Worm (Caenorhabditis elegans): ENCODE results near the gene C07D8.6.

C07D8.6 gene

ce11 chrX:7316485-7317391 lies 24.6 kb upstream of the C07D8.6 start, which contains the start of the genes spp-2 and spp-6:
Gene spp-2, minus strand, starts transcription at chrX:7316818.
Gene spp-6, plus strand, starts transcription at chrX:7317341.
- no peak for TF ChIP-seq die-1 (tag; optimal IDR thresholded peaks at IDR 0.05)
- TF ChIP-seq F52B5.7 (tag; optimal IDR thresholded peaks at IDR 0.05), result no peak
- peak; percentile 24 for TF ChIP-seq lin-54 (GFP tag; optimal IDR thresholded peaks at IDR 0.05)
- TF ChIP-seq F37B4.10 (GFP tag; IDR thresholded peaks at IDR 0.05), result no peak
- 0 out of 2 replicates have a peak, but pooled peaks have one; percentile 24 for TF ChIP-seq cebp-2 (GFP tag; IDR thresholded peaks at IDR 0.05)
- TF ChIP-seq nfya-1 (tag; optimal IDR thresholded peaks at IDR 0.05; ENCODE audit: borderline replicate concordance, insufficient read depth), result no peak
- no peak for TF ChIP-seq lir-1 (GFP tag; conservative IDR thresholded peaks at IDR 0.05)
- TF ChIP-seq cebp-1 (GFP tag; IDR thresholded peaks at IDR 0.05), result no peak
- peak; percentile 24 for TF ChIP-seq cebp-1 (tag; optimal IDR thresholded peaks at IDR 0.05)
- no peak for TF ChIP-seq tlf-1 (GFP tag; optimal IDR thresholded peaks at IDR 0.05)
- 0 out of 2 replicates have a peak, but pooled peaks have one; percentile 21 for TF ChIP-seq egl-44 (GFP tag; IDR thresholded peaks at IDR 0.05)
- no peak for TF ChIP-seq Y53F4B.3 (GFP tag; IDR thresholded peaks at IDR 0.05)
- no peak for TF ChIP-seq Y56A3A.18 (GFP tag; IDR thresholded peaks at IDR 0.05)
- TF ChIP-seq hrde-1 (tag; optimal IDR thresholded peaks at IDR 0.05; ENCODE audit: borderline replicate concordance), result no peak
- TF ChIP-seq madf-6 (GFP tag; IDR thresholded peaks at IDR 0.05), result no peak
- TF ChIP-seq ztf-6 (GFP tag; IDR thresholded peaks at IDR 0.05), result no peak
- TF ChIP-seq bed-2 (GFP tag; IDR thresholded peaks at IDR 0.05), result no peak
- TF ChIP-seq ztf-3 (GFP tag; optimal IDR thresholded peaks at IDR 0.05), result no peak
- TF ChIP-seq ZK185.1 (tag; optimal IDR thresholded peaks at IDR 0.05; ENCODE audit: poor library complexity, severe bottlenecking), result peak; percentile 3
- TF ChIP-seq Y95B8A.8 (GFP tag; IDR thresholded peaks at IDR 0.05), result no peak
- TF ChIP-seq mcd-1 (GFP tag; IDR thresholded peaks at IDR 0.05), result 0 out of 2 replicates have a peak, but pooled peaks have one; percentile 16
- TF ChIP-seq hmg-1.2 (GFP tag; IDR thresholded peaks at IDR 0.05), result 0 out of 2 replicates have a peak, but pooled peaks have one; percentile 6
- TF ChIP-seq sptf-2 (GFP tag; optimal IDR thresholded peaks at IDR 0.05), result no peak
- no peak for TF ChIP-seq lin-26 (GFP tag; IDR thresholded peaks at IDR 0.05)
- TF ChIP-seq nhr-80 (tag; optimal IDR thresholded peaks at IDR 0.05), result peak; percentile 74
- no peak for TF ChIP-seq dpl-1 (GFP tag; optimal IDR thresholded peaks at IDR 0.05)
- TF ChIP-seq atf-7 (tag; optimal IDR thresholded peaks at IDR 0.05), result peak; percentile 49
- peak; percentile 79 for TF ChIP-seq Y53G8AR.9 (GFP tag; conservative IDR thresholded peaks at IDR 0.05)
- TF ChIP-seq F49E8.2 (tag; optimal IDR thresholded peaks at IDR 0.05; ENCODE audit: insufficient read depth), result no peak
- peak; percentile 35; the same call in 1 of the 2 replicates for TF ChIP-seq B0336.3 (GFP tag; IDR thresholded peaks at IDR 0.05)
- peak; percentile 80 for TF ChIP-seq nfyb-1 (GFP tag; IDR thresholded peaks at IDR 0.05)
- no peak for TF ChIP-seq mel-28 (tag; optimal IDR thresholded peaks at IDR 0.05; ENCODE audit: borderline replicate concordance)
- no peak for TF ChIP-seq attf-3 (GFP tag; conservative IDR thresholded peaks at IDR 0.05)

ce11 chrX:7318639-7319038 lies 22.7 kb upstream of the C07D8.6 start, which contains the start of gene spp-4:
Gene spp-4, minus strand, starts transcription at chrX:7318756.
- TF ChIP-seq F33H1.4 (GFP tag; IDR thresholded peaks at IDR 0.05), result no peak
- no peak for TF ChIP-seq F57A8.1 (GFP tag; optimal IDR thresholded peaks at IDR 0.05)
- TF ChIP-seq madf-3 (GFP tag; IDR thresholded peaks at IDR 0.05), result no peak
- TF ChIP-seq mel-28 (tag; optimal IDR thresholded peaks at IDR 0.05; ENCODE audit: borderline replicate concordance), result no peak
- TF ChIP-seq T26A5.8 (tag; optimal IDR thresholded peaks at IDR 0.05), result no peak
- TF ChIP-seq sea-2 (GFP tag; IDR thresholded peaks at IDR 0.05), result no peak
- no peak for TF ChIP-seq ZK185.1 (tag; optimal IDR thresholded peaks at IDR 0.05; ENCODE audit: poor library complexity, severe bottlenecking)
- TF ChIP-seq K12H6.12 (tag; optimal IDR thresholded peaks at IDR 0.05), result no peak
- TF ChIP-seq ama-1 (optimal IDR thresholded peaks at IDR 0.05), result no peak
- no peak for TF ChIP-seq ama-1 (GFP tag; optimal IDR thresholded peaks at IDR 0.05)
- no peak for TF ChIP-seq nhr-90 (tag; optimal IDR thresholded peaks at IDR 0.05)
- TF ChIP-seq athp-1 (tag; optimal IDR thresholded peaks at IDR 0.05), result no peak
- no peak for TF ChIP-seq aptf-2 (GFP tag; conservative IDR thresholded peaks at IDR 0.05)
- no peak for TF ChIP-seq attf-3 (GFP tag; conservative IDR thresholded peaks at IDR 0.05)
- no peak for TF ChIP-seq snpc-3.4 (tag; optimal IDR thresholded peaks at IDR 0.05)
- no peak for TF ChIP-seq nfya-1 (tag; optimal IDR thresholded peaks at IDR 0.05; ENCODE audit: borderline replicate concordance, insufficient read depth)
